Worm (Caenorhabditis elegans) whole organism, late embryonic: ENCODE data around the gene srj-33.

Experiments
- C08G9.2 ChIP-seq: sonication (generic microtip); optimal IDR thresholded peaks from 2 replicates; lab custom pipeline; 2016; ENCODE audit warnings: mild to moderate bottlenecking, missing genetic modification characterization, moderate library complexity, missing compliant biosample characterization
- T23F11.4 ChIP-seq: fragments of 200-800 bp; sonication (Bioruptor generic); optimal IDR thresholded peaks from 2 replicates; lab custom pipeline; 2018; ENCODE audit warnings: mild to moderate bottlenecking, missing genetic modification characterization, missing compliant biosample characterization
- ahr-1 ChIP-seq: sonication (generic microtip); optimal IDR thresholded peaks from 2 replicates; lab custom pipeline; 2016; ENCODE audit warnings: missing genetic modification characterization, missing compliant biosample characterization
- ceh-19 ChIP-seq: fragments of 200-800 bp; sonication (Bioruptor generic); optimal IDR thresholded peaks from 2 replicates; lab custom pipeline; 2018; ENCODE audit warnings: mild to moderate bottlenecking, missing genetic modification characterization, missing compliant biosample characterization
- ceh-2 ChIP-seq: sonication (generic microtip); optimal IDR thresholded peaks from 2 replicates; lab custom pipeline; 2016; ENCODE audit warnings: missing genotype, missing genetic modification characterization, missing compliant biosample characterization
- ceh-22 ChIP-seq: sonication (generic microtip); optimal IDR thresholded peaks from 2 replicates; lab custom pipeline; 2017; ENCODE audit warnings: missing biosample characterization, missing genetic modification characterization
- ceh-24 ChIP-seq: sonication (generic microtip); optimal IDR thresholded peaks from 2 replicates; lab custom pipeline; 2016; ENCODE audit warnings: mild to moderate bottlenecking, missing genetic modification characterization, missing compliant biosample characterization
- ceh-30 ChIP-seq: fragments of 150-350 bp; optimal IDR thresholded peaks from 2 replicates; lab custom pipeline; 2014; ENCODE audit warnings: missing biosample characterization, missing genetic modification characterization
- ceh-34 ChIP-seq: sonication (generic microtip); optimal IDR thresholded peaks from 2 replicates; lab custom pipeline; 2016; ENCODE audit warnings: mild to moderate bottlenecking, missing genetic modification characterization, missing compliant biosample characterization
- ceh-45 ChIP-seq: fragments of 200-800 bp; sonication (Bioruptor generic); IDR thresholded peaks from 2 replicates; pipeline ENCODE4 v1.3.6; 2022; ENCODE audit warnings: missing genetic modification reagents, missing genetic modification characterization, missing compliant biosample characterization
- ceh-48 ChIP-seq: sonication (generic microtip); optimal IDR thresholded peaks from 2 replicates; lab custom pipeline; 2016; ENCODE audit warnings: missing genetic modification characterization, inconsistent platforms, missing compliant biosample characterization
- che-1 ChIP-seq: sonication (generic microtip); optimal IDR thresholded peaks from 2 replicates; lab custom pipeline; 2016; ENCODE audit warnings: mild to moderate bottlenecking, missing genetic modification characterization, missing compliant biosample characterization
- dve-1 ChIP-seq: sonication (generic microtip); optimal IDR thresholded peaks from 2 replicates; lab custom pipeline; 2017; ENCODE audit warnings: antibody characterized with exemption, mild to moderate bottlenecking, missing genetic modification characterization, missing compliant biosample characterization
- ets-4 ChIP-seq: sonication (generic microtip); optimal IDR thresholded peaks from 2 replicates; lab custom pipeline; 2016; ENCODE audit warnings: missing genetic modification characterization, missing compliant biosample characterization
- eyg-1 ChIP-seq: sonication (generic microtip); optimal IDR thresholded peaks from 2 replicates; lab custom pipeline; 2016; ENCODE audit warnings: missing genotype, missing genetic modification characterization, missing compliant biosample characterization
- fax-1 ChIP-seq: sonication (generic microtip); optimal IDR thresholded peaks from 2 replicates; lab custom pipeline; 2016; ENCODE audit warnings: missing genotype, missing genetic modification characterization, missing compliant biosample characterization
- fkh-6 ChIP-seq: sonication (generic microtip); optimal IDR thresholded peaks from 2 replicates; lab custom pipeline; 2016; ENCODE audit warnings: missing genetic modification characterization, missing compliant biosample characterization
- hlh-13 ChIP-seq: fragments of 200-800 bp; sonication (Bioruptor generic); optimal IDR thresholded peaks from 2 replicates; lab custom pipeline; 2018; ENCODE audit warnings: mild to moderate bottlenecking, missing genetic modification characterization, missing compliant biosample characterization
- hlh-15 ChIP-seq: sonication (generic microtip); optimal IDR thresholded peaks from 2 replicates; lab custom pipeline; 2016; ENCODE audit warnings: missing genetic modification characterization, missing compliant biosample characterization
- hlh-30 ChIP-seq: sonication (generic microtip); optimal IDR thresholded peaks from 2 replicates; lab custom pipeline; 2017; ENCODE audit warnings: antibody characterized with exemption, missing genetic modification characterization, missing compliant biosample characterization; ENCODE audit not compliant: insufficient read depth
- hlh-6 ChIP-seq: sonication (generic microtip); optimal IDR thresholded peaks from 2 replicates; lab custom pipeline; 2016; ENCODE audit warnings: missing genotype, missing genetic modification characterization, missing compliant biosample characterization
- lim-6 ChIP-seq: sonication (generic microtip); optimal IDR thresholded peaks from 2 replicates; lab custom pipeline; 2016; ENCODE audit warnings: missing genetic modification characterization, missing compliant biosample characterization
- lin-11 ChIP-seq: fragments of 200-800 bp; sonication (Bioruptor generic); optimal IDR thresholded peaks from 2 replicates; lab custom pipeline; 2018; ENCODE audit warnings: mild to moderate bottlenecking, missing genetic modification characterization, missing compliant biosample characterization
- madf-2 ChIP-seq: sonication (generic microtip); optimal IDR thresholded peaks from 2 replicates; lab custom pipeline; 2017; ENCODE audit warnings: missing genetic modification characterization, missing compliant biosample characterization
- mec-3 ChIP-seq: sonication (generic microtip); optimal IDR thresholded peaks from 2 replicates; lab custom pipeline; 2016; ENCODE audit warnings: borderline replicate concordance, missing genetic modification characterization, missing compliant biosample characterization
- npax-4 ChIP-seq: sonication (generic microtip); optimal IDR thresholded peaks from 2 replicates; lab custom pipeline; 2016; ENCODE audit warnings: missing genetic modification characterization, missing compliant biosample characterization
- pax-1 ChIP-seq: fragments of 150-350 bp; optimal IDR thresholded peaks from 2 replicates; lab custom pipeline; 2014; ENCODE audit warnings: missing biosample characterization, missing genetic modification characterization
- pqm-1 ChIP-seq: sonication (generic microtip); optimal IDR thresholded peaks from 2 replicates; lab custom pipeline; 2016; ENCODE audit warnings: missing genetic modification characterization, missing compliant biosample characterization
- ref-2 ChIP-seq: sonication (generic microtip); optimal IDR thresholded peaks from 2 replicates; lab custom pipeline; 2016; ENCODE audit warnings: missing genetic modification characterization, missing compliant biosample characterization
- sdc-2 ChIP-seq: sonication (generic microtip); optimal IDR thresholded peaks from 2 replicates; lab custom pipeline; 2016; ENCODE audit warnings: missing genotype, missing genetic modification characterization, missing compliant biosample characterization
- syd-9 ChIP-seq: sonication (generic microtip); optimal IDR thresholded peaks from 2 replicates; lab custom pipeline; 2016; ENCODE audit warnings: mild to moderate bottlenecking, missing genetic modification characterization, moderate library complexity, missing compliant biosample characterization
- tbx-2 ChIP-seq: sonication (generic microtip); optimal IDR thresholded peaks from 2 replicates; lab custom pipeline; 2016; ENCODE audit warnings: missing genetic modification characterization, missing compliant biosample characterization
- unc-3 ChIP-seq, 2 experiments: fragments of 200-800 bp in 1 of 2; sonication (Bioruptor generic) in 1 of 2; sonication (generic microtip) in 1 of 2; conservative IDR thresholded peaks in 1 of 2; optimal IDR thresholded peaks in 1 of 2; 2 replicates each; pipeline versions ENCODE4 v1.3.6 to Lab custom; 2016 to 2022; ENCODE audit warnings: missing compliant biosample characterization in 2 of 2, missing genetic modification characterization in 2 of 2, missing genetic modification reagents in 1 of 2
- unc-42 ChIP-seq: sonication (generic microtip); optimal IDR thresholded peaks from 2 replicates; lab custom pipeline; 2016; ENCODE audit warnings: missing genotype, missing genetic modification characterization, missing compliant biosample characterization
- unc-86 ChIP-seq: sonication (generic microtip); optimal IDR thresholded peaks from 2 replicates; lab custom pipeline; 2016; ENCODE audit warnings: missing genetic modification characterization, missing compliant biosample characterization
- zip-5 ChIP-seq: sonication (generic microtip); optimal IDR thresholded peaks from 2 replicates; lab custom pipeline; 2016; ENCODE audit warnings: missing genetic modification characterization, missing compliant biosample characterization

srj-33 gene

DNA sequence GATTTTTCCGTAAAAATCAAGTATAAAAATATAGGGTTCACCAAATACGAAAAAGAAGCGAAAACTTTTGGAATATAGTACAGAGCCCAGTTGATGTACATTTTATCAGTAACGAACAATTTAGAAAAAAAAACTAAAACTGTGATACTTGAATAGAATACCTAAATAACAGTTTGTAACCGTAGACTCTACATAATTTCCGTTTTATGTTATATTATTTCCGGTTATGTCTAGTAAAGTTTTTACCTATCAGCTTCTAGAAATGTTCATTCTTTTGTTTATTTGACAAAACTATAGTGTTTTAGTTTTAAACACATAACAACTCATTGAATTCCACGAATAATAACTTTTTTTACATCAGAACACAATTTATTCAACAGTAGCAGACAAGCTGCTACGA lies at the start of gene srj-33:
Gene srj-33 (minus strand): TSS at position 101 of the 400 bp plus-strand sequence.
- TF ChIP-seq ceh-19 (GFP tag; lab: Kevin White, UChicago) (no peak), ahr-1 (tag; lab: Kevin White, UChicago) (no peak), hlh-6 (tag; lab: Kevin White, UChicago) (no peak), hlh-13 (GFP tag; lab: Kevin White, UChicago) (no peak), unc-86 (tag; lab: Kevin White, UChicago) (no peak), hlh-30 (tag; lab: Kevin White, UChicago) (no peak), ceh-2 (tag; lab: Kevin White, UChicago) (no peak), ceh-30 (no peak), che-1 (tag; lab: Kevin White, UChicago) (no peak), tbx-2 (tag; lab: Kevin White, UChicago) (no peak), zip-5 (tag; lab: Kevin White, UChicago) (no peak), lin-11 (tag; lab: Kevin White, UChicago) (no peak), ref-2 (tag; lab: Kevin White, UChicago) (no peak), ets-4 (tag; lab: Kevin White, UChicago) (no peak), ceh-24 (no peak), syd-9 (tag; lab: Kevin White, UChicago) (no peak)
- TF ChIP-seq, all 69 proteins: peak for 0

DNA sequence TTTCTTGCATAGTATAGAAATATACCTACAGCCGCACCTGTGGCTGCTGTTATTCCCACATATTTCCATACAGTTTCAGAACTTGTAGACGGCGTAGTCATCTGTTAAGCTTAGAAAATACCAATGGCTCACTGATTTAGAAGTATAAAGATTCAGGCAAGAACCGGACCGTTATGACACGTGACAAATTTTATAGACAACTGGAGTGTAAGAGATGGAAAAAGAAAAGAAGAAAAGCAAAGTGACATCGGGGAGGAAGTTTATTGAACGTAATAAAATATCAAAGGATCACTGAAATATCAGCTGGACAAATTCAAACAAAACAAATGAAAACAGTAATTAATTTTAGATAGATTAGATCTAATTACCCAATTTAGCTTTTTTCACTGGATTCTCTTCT lies 48.8 kb upstream of the srj-33 start, which contains the start of gene rmd-2:
Gene rmd-2 (minus strand): TSS at position 101 of the 400 bp plus-strand sequence.
- TF ChIP-seq pax-1 (tag; lab: Kevin White, UChicago) (no peak), hlh-30 (tag; lab: Kevin White, UChicago) (peak; percentile 28), hlh-13 (GFP tag; lab: Kevin White, UChicago) (no peak), hlh-15 (no peak), T23F11.4 (GFP tag; lab: Kevin White, UChicago) (no peak), zip-5 (tag; lab: Kevin White, UChicago) (no peak), fax-1 (tag; lab: Kevin White, UChicago) (no peak)

DNA sequence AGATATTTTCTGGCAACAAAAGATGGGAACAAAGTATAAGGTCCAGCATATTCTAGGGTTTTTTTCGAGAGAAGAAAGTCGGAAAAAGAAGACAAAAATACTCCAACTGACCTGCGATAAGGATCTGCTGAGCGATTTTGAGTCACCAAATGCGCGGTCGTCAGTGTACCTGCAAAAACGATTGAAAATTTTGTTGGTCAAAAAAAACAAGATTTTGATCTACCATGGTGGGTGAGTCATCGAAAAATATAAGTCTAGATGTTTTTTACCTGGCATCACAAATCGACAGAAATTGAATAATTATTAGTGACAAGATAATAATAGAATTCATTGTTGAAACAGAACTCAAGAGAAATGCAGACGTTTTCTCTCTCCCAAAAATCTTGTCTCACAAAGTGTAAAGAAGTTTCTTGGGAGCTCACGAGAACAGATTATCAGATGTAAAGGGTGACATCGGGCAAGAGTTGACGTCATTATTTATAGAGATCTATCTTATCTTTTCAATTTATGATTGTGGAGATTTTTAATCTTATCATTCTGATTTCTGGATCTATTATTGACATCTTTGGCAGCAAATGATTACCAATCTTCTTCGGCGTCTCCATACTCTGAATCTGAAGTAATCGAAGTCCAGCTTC lies 48.0 kb upstream of the srj-33 start:
- TF ChIP-seq eyg-1 (tag; lab: Kevin White, UChicago): no peak
- TF ChIP-seq sdc-2: no peak
- no peak for TF ChIP-seq unc-42 (tag; lab: Kevin White, UChicago)
- TF ChIP-seq mec-3 (tag; lab: Kevin White, UChicago): no peak
- TF ChIP-seq fkh-6 (tag; lab: Kevin White, UChicago): no peak
- no peak for TF ChIP-seq C08G9.2 (tag; lab: Kevin White, UChicago)
- TF ChIP-seq ceh-30: no peak
- TF ChIP-seq ref-2 (tag; lab: Kevin White, UChicago): no peak
- TF ChIP-seq hlh-15: no peak
- no peak for TF ChIP-seq ceh-22 (tag; lab: Kevin White, UChicago)

DNA sequence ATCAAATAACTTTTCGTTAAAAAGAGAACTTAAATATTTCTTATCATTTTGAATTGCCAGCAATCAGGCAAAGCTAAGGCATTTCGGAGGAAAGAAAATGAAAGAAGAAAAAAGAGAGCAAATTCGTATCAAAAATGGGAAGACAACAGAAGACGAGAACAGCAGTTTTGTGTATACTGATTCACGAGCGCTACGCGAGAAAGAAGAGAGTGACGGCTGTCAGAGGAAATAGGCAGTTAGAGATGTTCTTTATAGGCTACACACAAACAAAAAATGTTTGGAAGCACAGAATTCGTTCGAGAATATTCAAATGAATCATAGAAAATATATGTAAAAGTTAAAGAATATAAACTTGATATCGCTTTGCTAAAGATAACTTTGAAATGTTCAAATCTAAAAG lies 47.5 kb upstream of the srj-33 start:
- TF ChIP-seq ceh-45 (GFP tag; lab: Robert Waterston, UW) (no peak), ceh-24 (no peak), unc-3 (GFP tag; conservative IDR thresholded peaks at IDR 0.05; lab: Robert Waterston, UW) (no peak), unc-3 (tag; optimal IDR thresholded peaks at IDR 0.05; lab: Kevin White, UChicago) (no peak), dve-1 (tag; lab: Kevin White, UChicago) (no peak), tbx-2 (tag; lab: Kevin White, UChicago) (no peak), pax-1 (tag; lab: Kevin White, UChicago) (no peak), hlh-30 (tag; lab: Kevin White, UChicago) (no peak), ceh-48 (no peak), fax-1 (tag; lab: Kevin White, UChicago) (no peak), ref-2 (tag; lab: Kevin White, UChicago) (no peak), ceh-34 (tag; lab: Kevin White, UChicago) (no peak), npax-4 (no peak), pqm-1 (tag; lab: Kevin White, UChicago) (no peak), ceh-22 (tag; lab: Kevin White, UChicago) (no peak), ahr-1 (tag; lab: Kevin White, UChicago) (no peak), lim-6 (tag; lab: Kevin White, UChicago) (no peak), madf-2 (tag; lab: Kevin White, UChicago) (no peak)
